Worm (Caenorhabditis elegans): Measurements from ENCODE around the gene F26F2.4.

Gene F26F2.4

DNA sequence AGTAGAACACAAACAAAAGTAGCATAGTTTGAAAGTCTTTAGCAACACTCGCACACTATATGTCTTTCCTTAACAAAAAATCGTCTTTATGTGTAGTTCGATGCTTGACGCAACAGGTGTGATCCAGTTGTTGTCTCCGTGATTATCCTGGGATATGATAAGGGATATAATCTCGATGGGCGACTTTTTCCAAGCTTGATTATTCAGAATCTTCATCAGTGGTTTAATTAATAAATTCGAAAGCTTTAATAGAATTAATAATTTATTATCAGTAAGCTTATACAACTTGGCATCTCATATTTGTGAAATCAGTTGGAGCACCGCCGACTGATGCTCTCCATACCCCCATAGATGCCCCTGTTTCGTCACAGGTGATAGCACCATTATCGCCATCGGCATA lies 49.5 kb downstream of the F26F2.4 start, which contains the start of gene F46B3.7:
F46B3.7 (minus strand) TSS at position 101 of the 400 bp plus-strand sequence.
- TF ChIP-seq ceh-30 (tag; optimal IDR thresholded peaks at IDR 0.05) (no peak), ama-1 (optimal IDR thresholded peaks at IDR 0.05) (no peak), nhr-11 (tag; optimal IDR thresholded peaks at IDR 0.05) (no peak), lim-6 (tag; optimal IDR thresholded peaks at IDR 0.05) (no peak), pat-9 (tag; optimal IDR thresholded peaks at IDR 0.05) (no peak), pag-3 (tag; optimal IDR thresholded peaks at IDR 0.05; ENCODE audit: borderline replicate concordance) (no peak), ceh-19 (GFP tag; optimal IDR thresholded peaks at IDR 0.05) (no peak), fkh-10 (GFP tag; optimal IDR thresholded peaks at IDR 0.05) (no peak), ceh-31 (tag; optimal IDR thresholded peaks at IDR 0.05) (no peak), pax-1 (tag; optimal IDR thresholded peaks at IDR 0.05) (no peak), npax-4 (tag; optimal IDR thresholded peaks at IDR 0.05) (no peak), rnt-1 (tag; optimal IDR thresholded peaks at IDR 0.05) (no peak), syd-9 (tag; optimal IDR thresholded peaks at IDR 0.05) (no peak)
